Fruit fly (Drosophila melanogaster) whole organism, wandering third instar larva: ENCODE measurements around the gene Dnaaf6.

Experiments used
- Dif ChIP-seq: fragments of 200-275, 200-300 bp; sonication (Bioruptor generic); optimal IDR thresholded peaks from 2 replicates; lab custom pipeline; 2018; ENCODE audit warnings: missing biosample characterization, missing genetic modification characterization; ENCODE audit not compliant: partially characterized antibody
- Hr78 ChIP-seq: fragments of >200 bp; optimal IDR thresholded peaks from 2 replicates; lab custom pipeline; 2017; ENCODE audit warnings: missing biosample characterization, missing genetic modification characterization
- Rel ChIP-seq, 2 experiments: fragments of 200-800 bp; sonication (Bioruptor generic) in 1 of 2; optimal IDR thresholded peaks; 2 replicates in 1 of 2; 3 replicates in 1 of 2; lab custom pipeline; 2016 to 2019; ENCODE audit warnings: mild to moderate bottlenecking in 2 of 2, missing biosample characterization in 2 of 2, missing genetic modification characterization in 2 of 2, moderate library complexity in 1 of 2
- fru ChIP-seq: fragments of 200-800 bp; sonication (Bioruptor generic); optimal IDR thresholded peaks from 3 replicates; lab custom pipeline; 2016; ENCODE audit warnings: missing biosample characterization, mild to moderate bottlenecking, missing genetic modification characterization
- lola ChIP-seq: fragments of >200 bp; optimal IDR thresholded peaks from 2 replicates; lab custom pipeline; 2017; ENCODE audit warnings: missing biosample characterization, missing genetic modification characterization
- psq ChIP-seq: fragments of 200-800 bp; sonication (Bioruptor generic); optimal IDR thresholded peaks from 3 replicates; lab custom pipeline; 2017; ENCODE audit warnings: missing biosample characterization, mild to moderate bottlenecking, missing genetic modification characterization, moderate library complexity
- sage ChIP-seq: fragments of 200-800 bp; sonication (Bioruptor generic); optimal IDR thresholded peaks from 2 replicates; lab custom pipeline; 2016; ENCODE audit warnings: missing biosample characterization, mild to moderate bottlenecking, missing genetic modification characterization
- tai ChIP-seq: sonication (Bioruptor generic); optimal IDR thresholded peaks from 2 replicates; lab custom pipeline; 2016; ENCODE audit warnings: missing biosample characterization, missing genetic modification characterization
- usp ChIP-seq: fragments of >200 bp; optimal IDR thresholded peaks from 2 replicates; lab custom pipeline; 2017; ENCODE audit warnings: missing biosample characterization, missing genetic modification characterization

DNA sequence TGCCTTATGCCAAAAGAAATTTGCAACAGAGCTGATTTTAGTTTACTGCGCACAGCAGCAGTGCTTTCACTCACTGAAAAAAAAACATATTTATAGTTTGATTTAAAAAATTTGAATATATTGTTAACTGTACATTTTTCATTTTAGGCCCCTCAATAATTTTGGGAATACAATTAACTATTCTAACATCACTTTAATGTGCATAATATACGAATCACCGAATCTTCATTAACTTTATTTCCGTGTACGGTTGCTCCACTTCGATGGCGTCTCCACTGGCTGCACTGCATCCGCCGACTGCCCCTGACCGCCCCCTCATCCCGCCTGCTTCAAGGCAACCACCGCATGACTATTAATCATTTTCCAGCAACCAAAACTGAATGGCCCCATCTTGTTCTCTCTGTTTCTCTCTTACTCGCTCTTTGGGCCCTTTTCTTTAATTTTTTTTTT, 47.8 kb upstream of the Dnaaf6 start:
- TF ChIP-seq usp (GFP tag; lab: Kevin White, UChicago) (no peak), psq (GFP tag; lab: Kevin White, UChicago) (peak; percentile 94), fru (GFP tag; lab: Kevin White, UChicago) (peak; percentile 93), Rel (GFP tag; optimal IDR thresholded peaks at IDR 0.05; lab: Kevin White, UChicago) (peak; percentile 49), Rel (tag; optimal IDR thresholded peaks at IDR 0.05; lab: Kevin White, UChicago) (peak; percentile 8), lola (GFP tag; lab: Kevin White, UChicago) (no peak), tai (GFP tag; lab: Kevin White, UChicago) (peak; percentile 78), sage (GFP tag; lab: Kevin White, UChicago) (peak; percentile 83), Hr78 (GFP tag; lab: Kevin White, UChicago) (no peak), Dif (GFP tag; lab: Kevin White, UChicago) (no peak)
